Worm (Caenorhabditis elegans) whole organism, L1 larva: ENCODE data around the gene C13B4.1.

ENCODE experiments used
- lin-39 ChIP-seq: fragments of 150-350 bp; optimal IDR thresholded peaks from 2 replicates; lab custom pipeline; 2014; ENCODE audit warnings: missing biosample characterization, missing genetic modification reagents, missing genetic modification characterization
- nhr-28 ChIP-seq: fragments of 150-350 bp; optimal IDR thresholded peaks from 2 replicates; lab custom pipeline; 2014; ENCODE audit warnings: missing biosample characterization, missing genetic modification characterization

DNA sequence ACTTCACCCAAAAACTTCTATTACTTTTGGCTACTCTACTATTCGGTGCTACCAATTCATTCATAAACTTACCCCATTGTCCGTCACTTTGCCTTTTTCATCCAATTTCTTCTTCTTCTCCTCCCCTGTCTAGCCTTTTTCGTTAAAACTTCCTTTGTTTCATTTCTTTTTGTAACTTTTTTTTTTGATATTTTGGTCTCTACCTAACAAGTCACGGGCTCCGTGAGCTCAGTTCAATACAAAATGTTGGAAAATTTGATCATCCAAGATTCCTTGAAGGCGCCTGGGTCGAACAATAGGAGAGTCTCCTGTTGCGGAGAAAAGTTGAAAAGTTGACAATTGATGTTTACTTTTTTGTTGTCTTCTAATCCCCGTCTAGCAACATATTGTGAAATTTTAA, 27.5 kb downstream of the C13B4.1 start:
- TF ChIP-seq nhr-28 (tag; lab: Kevin White, UChicago) (no peak), lin-39 (tag; lab: Kevin White, UChicago) (no peak)
